Worm (Caenorhabditis elegans) whole organism, L3 larva: Measurements from ENCODE around the gene Y41C4A.6.

Source experiments
- nhr-76 ChIP-seq: fragments of 150-350 bp; sonication (generic microtip); optimal IDR thresholded peaks from 5 replicates; lab custom pipeline; 2014; ENCODE audit warnings: missing biosample characterization, missing genetic modification characterization
- ztf-4 ChIP-seq: fragments of 150-350 bp; optimal IDR thresholded peaks from 2 replicates; lab custom pipeline; 2014; ENCODE audit warnings: missing biosample characterization, missing genetic modification characterization

- TF ChIP-seq nhr-76 (tag; lab: Kevin White, UChicago) (no peak), ztf-4 (no peak)
Observed at ce11 chrIII:11680514-11680913, 15.9 kb upstream of the Y41C4A.6 start.
